Fruit fly (Drosophila melanogaster): Measurements from ENCODE around the gene CG32071.
A peak's percentile ranks its signal among the peaks of the same experiment; 100 is the strongest.

Gene CG32071

dm6 chr3L:11097982-11098663, 5.5 kb downstream of the CG32071 start, which contains the start of the genes Irbp18 and APP-BP1 (continued):
- TF ChIP-seq CG12659 (GFP tag; optimal IDR thresholded peaks at IDR 0.05) (peak; percentile 97), chinmo (GFP tag; IDR thresholded peaks at IDR 0.05; ENCODE audit: partially characterized antibody) (0 out of 4 replicates have a peak, but pooled peaks have one; percentile 4), Ada2b (GFP tag; IDR thresholded peaks at IDR 0.05) (peak; percentile 87), ewg (GFP tag; optimal IDR thresholded peaks at IDR 0.05) (peak; percentile 87), CG17912 (GFP tag; optimal IDR thresholded peaks at IDR 0.05) (peak; percentile 47), Xrp1 (GFP tag; IDR thresholded peaks at IDR 0.05) (peak; percentile 93), sna (GFP tag; IDR thresholded peaks at IDR 0.05; ENCODE audit: partially characterized antibody) (no peak), fd64A (GFP tag; optimal IDR thresholded peaks at IDR 0.05) (peak; percentile 81), CG10431 (GFP tag; optimal IDR thresholded peaks at IDR 0.05) (peak; percentile 78), gcm2 (GFP tag; optimal IDR thresholded peaks at IDR 0.05) (peak; percentile 86), CG30020 (tag; optimal IDR thresholded peaks at IDR 0.05) (peak; percentile 79), Neu2 (GFP tag; optimal IDR thresholded peaks at IDR 0.05; ENCODE audit: borderline replicate concordance) (peak; percentile 56), gem (tag; optimal IDR thresholded peaks at IDR 0.05) (peak; percentile 96), PHDP (tag; optimal IDR thresholded peaks at IDR 0.05) (peak; percentile 92), CG9817 (tag; optimal IDR thresholded peaks at IDR 0.05) (peak; percentile 84), pnt (GFP tag; optimal IDR thresholded peaks at IDR 0.05) (peak; percentile 89), Fer1 (GFP tag; optimal IDR thresholded peaks at IDR 0.05) (peak; percentile 94), Poxn (GFP tag; IDR thresholded peaks at IDR 0.05) (peak; percentile 50), Hmx (GFP tag; optimal IDR thresholded peaks at IDR 0.05) (peak; percentile 93), CG16813 (GFP tag; IDR thresholded peaks at IDR 0.05; ENCODE audit: partially characterized antibody) (no peak), al (GFP tag; IDR thresholded peaks at IDR 0.05) (peak; percentile 89), CG31224 (GFP tag; IDR thresholded peaks at IDR 0.05) (peak; percentile 81), HHEX (GFP tag; optimal IDR thresholded peaks at IDR 0.05) (peak; percentile 93)

- TF ChIP-seq Deaf1 (tag; optimal IDR thresholded peaks at IDR 0.05) (peak; percentile 46), onecut (GFP tag; IDR thresholded peaks at IDR 0.05) (peak; percentile 45; the same call in 1 of the 2 replicates), gcm (GFP tag; optimal IDR thresholded peaks at IDR 0.05) (peak; percentile 54), Doc3 (GFP tag; IDR thresholded peaks at IDR 0.05; ENCODE audit: partially characterized antibody) (0 out of 3 replicates have a peak, but pooled peaks have one; percentile 31), CG17328 (GFP tag; IDR thresholded peaks at IDR 0.05) (no peak), CG6689 (GFP tag; IDR thresholded peaks at IDR 0.05) (peak; percentile 24; the same call in 1 of the 2 replicates), CG1832 (GFP tag; optimal IDR thresholded peaks at IDR 0.05) (no peak), Hey (tag; optimal IDR thresholded peaks at IDR 0.05) (no peak), E2f2 (GFP tag; IDR thresholded peaks at IDR 0.05) (peak; percentile 45), CG15514 (GFP tag; optimal IDR thresholded peaks at IDR 0.05) (peak; percentile 71), hbn (GFP tag; IDR thresholded peaks at IDR 0.05; ENCODE audit: partially characterized antibody) (peak; percentile 44; the same call in 1 of the 2 replicates), fu2 (GFP tag; optimal IDR thresholded peaks at IDR 0.05) (no peak), CG9817 (tag; optimal IDR thresholded peaks at IDR 0.05) (no peak), CG17568 (GFP tag; optimal IDR thresholded peaks at IDR 0.05) (peak; percentile 25), Max (GFP tag; optimal IDR thresholded peaks at IDR 0.05) (no peak), CG14860 (GFP tag; IDR thresholded peaks at IDR 0.05; ENCODE audit: partially characterized antibody) (no peak), ato (GFP tag; IDR thresholded peaks at IDR 0.05; ENCODE audit: partially characterized antibody) (0 out of 2 replicates have a peak, but pooled peaks have one; percentile 28), CG12659 (GFP tag; optimal IDR thresholded peaks at IDR 0.05) (peak; percentile 46), esg (GFP tag; conservative IDR thresholded peaks at IDR 0.05) (no peak), Trl (optimal IDR thresholded peaks at IDR 0.05) (peak; percentile 89 to 92), Trl (GFP tag; optimal IDR thresholded peaks at IDR 0.05) (peak; percentile 60), sens (GFP tag) (peak; percentile 82), Taf1 (GFP tag; IDR thresholded peaks at IDR 0.05) (no peak), hkb (optimal IDR thresholded peaks at IDR 0.05) (no peak), hkb (GFP tag; IDR thresholded peaks at IDR 0.05) (peak; percentile 37; the same call in 1 of the 2 replicates), corto (GFP tag; optimal IDR thresholded peaks at IDR 0.05) (peak; percentile 16)
Measured at dm6 chr3L:11096195-11096908, 7.3 kb downstream of the CG32071 start, which contains the start of the genes CG46439, Iyd and CG33947. Gene CG46439 (minus strand): TSS chr3L:11096245. Gene Iyd (minus strand): TSS chr3L:11096245. Gene CG33947 (plus strand): TSS chr3L:11096496.

Data from whole organism, embryonic.